Worm (Caenorhabditis elegans) whole organism, young adult: ENCODE measurements around the gene tbg-1.

Experiments
- B0336.3 ChIP-seq: fragments of 200-800 bp; sonication (Bioruptor generic); IDR thresholded peaks from 2 replicates; pipeline ENCODE4 v1.3.6; 2022; ENCODE audit warnings: missing genetic modification characterization, missing compliant biosample characterization
- C06A6.2 ChIP-seq: fragments of 200-800 bp; sonication (Bioruptor generic); conservative IDR thresholded peaks from 2 replicates; pipeline ENCODE4 v1.3.6; 2022; ENCODE audit warnings: missing genetic modification characterization, missing compliant biosample characterization
- F22D6.2 ChIP-seq: sonication (generic microtip); optimal IDR thresholded peaks from 2 replicates; lab custom pipeline; 2016; ENCODE audit warnings: mild to moderate bottlenecking, missing genetic modification characterization, missing compliant biosample characterization
- F33H1.4 ChIP-seq: fragments of 200-800 bp; sonication (Bioruptor generic); IDR thresholded peaks from 2 replicates; pipeline ENCODE4 v1.3.6; 2022; ENCODE audit warnings: missing genetic modification reagents, missing genetic modification characterization, missing compliant biosample characterization
- F37B4.10 ChIP-seq: fragments of 200-800 bp; sonication (Bioruptor generic); IDR thresholded peaks from 2 replicates; pipeline ENCODE4 v1.3.6; 2022; ENCODE audit warnings: missing genetic modification characterization, missing compliant biosample characterization
- F55B11.4 ChIP-seq: sonication (generic microtip); optimal IDR thresholded peaks from 2 replicates; lab custom pipeline; 2016; ENCODE audit warnings: missing compliant biosample characterization, missing genetic modification characterization, borderline replicate concordance; ENCODE audit not compliant: insufficient read depth
- F57A8.1 ChIP-seq: fragments of 200-800 bp; sonication (Bioruptor generic); optimal IDR thresholded peaks from 2 replicates; lab custom pipeline; 2018; ENCODE audit warnings: mild to moderate bottlenecking, missing genetic modification characterization, moderate library complexity, missing compliant biosample characterization
- F57C9.4 ChIP-seq: sonication (generic microtip); optimal IDR thresholded peaks from 2 replicates; lab custom pipeline; 2017; ENCODE audit warnings: mild to moderate bottlenecking, missing genetic modification characterization, missing compliant biosample characterization
- K12H6.12 ChIP-seq: fragments of 200-800 bp; sonication (Bioruptor generic); optimal IDR thresholded peaks from 2 replicates; lab custom pipeline; 2018; ENCODE audit warnings: mild to moderate bottlenecking, missing genetic modification characterization, missing compliant biosample characterization
- Y53F4B.3 ChIP-seq: fragments of 200-800 bp; sonication (Bioruptor generic); IDR thresholded peaks from 2 replicates; pipeline ENCODE4 v1.3.6; 2022; ENCODE audit warnings: missing genetic modification reagents, missing genetic modification characterization, missing compliant biosample characterization
- Y53G8AR.9 ChIP-seq: fragments of 200-800 bp; sonication (Bioruptor generic); conservative IDR thresholded peaks from 2 replicates; pipeline ENCODE4 v1.3.6; 2022; ENCODE audit warnings: missing genetic modification reagents, missing genetic modification characterization, missing compliant biosample characterization
- aptf-2 ChIP-seq: fragments of 200-800 bp; sonication (Bioruptor generic); conservative IDR thresholded peaks from 2 replicates; pipeline ENCODE4 v1.3.6; 2022; ENCODE audit warnings: missing genetic modification reagents, missing genetic modification characterization, missing compliant biosample characterization
- attf-5 ChIP-seq: fragments of 200-800 bp; sonication (Bioruptor generic); optimal IDR thresholded peaks from 2 replicates; lab custom pipeline; 2018; ENCODE audit warnings: mild to moderate bottlenecking, missing genetic modification characterization, missing compliant biosample characterization
- attf-6 ChIP-seq: fragments of 200-800 bp; sonication (Bioruptor generic); IDR thresholded peaks from 2 replicates; pipeline ENCODE4 v1.3.6; 2022; ENCODE audit warnings: missing genetic modification reagents, missing genetic modification characterization, missing compliant biosample characterization
- ccch-3 ChIP-seq: fragments of 200-800 bp; sonication (Bioruptor generic); optimal IDR thresholded peaks from 2 replicates; lab custom pipeline; 2018; ENCODE audit warnings: mild to moderate bottlenecking, missing genetic modification characterization, missing compliant biosample characterization
- cebp-2 ChIP-seq: fragments of 200-800 bp; sonication (Bioruptor generic); IDR thresholded peaks from 2 replicates; pipeline ENCODE4 v1.3.6; 2022; ENCODE audit warnings: missing genetic modification characterization, missing compliant biosample characterization
- ceh-79 ChIP-seq: sonication (generic microtip); optimal IDR thresholded peaks from 2 replicates; lab custom pipeline; 2017; ENCODE audit warnings: mild to moderate bottlenecking, missing genetic modification characterization, missing compliant biosample characterization
- dox-1 ChIP-seq: fragments of 200-800 bp; sonication (Bioruptor generic); IDR thresholded peaks from 2 replicates; pipeline ENCODE4 v1.3.6; 2022; ENCODE audit warnings: missing genetic modification reagents, missing genetic modification characterization, missing compliant biosample characterization
- dpff-1 ChIP-seq: sonication (generic microtip); optimal IDR thresholded peaks from 2 replicates; lab custom pipeline; 2017; ENCODE audit warnings: mild to moderate bottlenecking, missing genetic modification characterization, missing compliant biosample characterization
- dpl-1 ChIP-seq: fragments of 150-350 bp; optimal IDR thresholded peaks from 2 replicates; lab custom pipeline; 2014; ENCODE audit warnings: missing biosample characterization, missing genetic modification reagents, missing genetic modification characterization
- efl-1 ChIP-seq: fragments of 150-350 bp; optimal IDR thresholded peaks from 2 replicates; lab custom pipeline; 2014; ENCODE audit warnings: missing biosample characterization, missing genetic modification reagents, missing genetic modification characterization
- egl-18 ChIP-seq: fragments of 200-800 bp; sonication (Bioruptor generic); IDR thresholded peaks from 2 replicates; pipeline ENCODE4 v1.3.6; 2022; ENCODE audit warnings: missing genetic modification reagents, missing genetic modification characterization, missing compliant biosample characterization
- egl-44 ChIP-seq: fragments of 200-800 bp; sonication (Bioruptor generic); IDR thresholded peaks from 2 replicates; pipeline ENCODE4 v1.3.6; 2022; ENCODE audit warnings: missing genetic modification reagents, missing genetic modification characterization, missing compliant biosample characterization
- ekl-4 ChIP-seq: fragments of 200-800 bp; sonication (Bioruptor generic); IDR thresholded peaks from 2 replicates; pipeline ENCODE4 v1.3.6; 2022; ENCODE audit warnings: missing genetic modification reagents, missing genetic modification characterization, missing compliant biosample characterization
- fkh-3 ChIP-seq: sonication (generic microtip); optimal IDR thresholded peaks from 2 replicates; lab custom pipeline; 2016; ENCODE audit warnings: mild to moderate bottlenecking, missing genetic modification characterization, missing compliant biosample characterization
- gei-17 ChIP-seq: fragments of 200-800 bp; sonication (Bioruptor generic); optimal IDR thresholded peaks from 2 replicates; lab custom pipeline; 2018; ENCODE audit warnings: mild to moderate bottlenecking, missing genetic modification characterization, missing compliant biosample characterization
- him-1 ChIP-seq: sonication (generic microtip); optimal IDR thresholded peaks from 2 replicates; lab custom pipeline; 2016; ENCODE audit warnings: missing genotype, missing genetic modification reagents, missing genetic modification characterization, missing compliant biosample characterization
- hlh-12 ChIP-seq: sonication (generic microtip); optimal IDR thresholded peaks from 2 replicates; lab custom pipeline; 2016; ENCODE audit warnings: missing genetic modification characterization, missing compliant biosample characterization
- hmg-20 ChIP-seq: fragments of 200-800 bp; sonication (Bioruptor generic); IDR thresholded peaks from 2 replicates; pipeline ENCODE4 v1.3.6; 2022; ENCODE audit warnings: missing genetic modification reagents, missing genetic modification characterization, missing compliant biosample characterization
- lin-26 ChIP-seq: fragments of 200-800 bp; sonication (Bioruptor generic); IDR thresholded peaks from 2 replicates; pipeline ENCODE4 v1.3.6; 2022; ENCODE audit warnings: missing genetic modification reagents, missing genetic modification characterization, missing compliant biosample characterization
- lin-40 ChIP-seq: sonication (generic microtip); optimal IDR thresholded peaks from 2 replicates; lab custom pipeline; 2016; ENCODE audit warnings: missing genetic modification characterization, mild to moderate bottlenecking, missing compliant biosample characterization, missing genotype, missing genetic modification reagents
- lsl-1 ChIP-seq: fragments of 200-800 bp; sonication (Bioruptor generic); optimal IDR thresholded peaks from 2 replicates; lab custom pipeline; 2018; ENCODE audit warnings: mild to moderate bottlenecking, missing genetic modification characterization, moderate library complexity, missing compliant biosample characterization
- lsy-27 ChIP-seq: sonication (generic microtip); optimal IDR thresholded peaks from 2 replicates; lab custom pipeline; 2017; ENCODE audit warnings: missing genetic modification characterization, mild to moderate bottlenecking, missing compliant biosample characterization, antibody characterized with exemption, missing genotype, borderline replicate concordance; ENCODE audit not compliant: insufficient read depth
- madf-6 ChIP-seq: fragments of 200-800 bp; sonication (Bioruptor generic); IDR thresholded peaks from 2 replicates; pipeline ENCODE4 v1.3.6; 2022; ENCODE audit warnings: missing genetic modification reagents, missing genetic modification characterization, missing compliant biosample characterization
- mes-4 ChIP-seq: sonication (generic microtip); optimal IDR thresholded peaks from 2 replicates; lab custom pipeline; 2016; ENCODE audit warnings: missing genotype, missing genetic modification characterization, missing compliant biosample characterization
- mxl-1 ChIP-seq: sonication (generic microtip); optimal IDR thresholded peaks from 2 replicates; lab custom pipeline; 2016; ENCODE audit warnings: missing genetic modification characterization, missing compliant biosample characterization
- nhr-120 ChIP-seq: fragments of 200-800 bp; sonication (Bioruptor generic); IDR thresholded peaks from 2 replicates; pipeline ENCODE4 v1.3.6; 2022; ENCODE audit warnings: missing genetic modification characterization, missing compliant biosample characterization
- nhr-179 ChIP-seq: sonication (generic microtip); optimal IDR thresholded peaks from 2 replicates; lab custom pipeline; 2016; ENCODE audit warnings: mild to moderate bottlenecking, missing genetic modification characterization, missing compliant biosample characterization
- rcor-1 ChIP-seq: fragments of 200-800 bp; sonication (Bioruptor generic); IDR thresholded peaks from 2 replicates; pipeline ENCODE4 v1.3.6; 2022; ENCODE audit warnings: missing genetic modification reagents, missing genetic modification characterization, missing compliant biosample characterization
- sdz-38 ChIP-seq: sonication (generic microtip); optimal IDR thresholded peaks from 2 replicates; lab custom pipeline; 2016; ENCODE audit warnings: missing genotype, missing genetic modification characterization, missing compliant biosample characterization
- sea-2 ChIP-seq: fragments of 200-800 bp; sonication (Bioruptor generic); IDR thresholded peaks from 2 replicates; pipeline ENCODE4 v1.3.6; 2022; ENCODE audit warnings: missing genetic modification characterization, missing compliant biosample characterization
- snpc-3.4 ChIP-seq: sonication (generic microtip); optimal IDR thresholded peaks from 2 replicates; lab custom pipeline; 2017; ENCODE audit warnings: missing genetic modification characterization, mild to moderate bottlenecking, missing compliant biosample characterization, antibody characterized with exemption, moderate library complexity, missing genotype, missing genetic modification reagents
- somi-1 ChIP-seq: fragments of 200-800 bp; sonication (Bioruptor generic); optimal IDR thresholded peaks from 2 replicates; lab custom pipeline; 2018; ENCODE audit warnings: mild to moderate bottlenecking, missing genetic modification characterization, missing compliant biosample characterization
- tbp1 ChIP-seq: fragments of 200-800 bp; sonication (Bioruptor generic); optimal IDR thresholded peaks from 2 replicates; lab custom pipeline; 2018; ENCODE audit warnings: mild to moderate bottlenecking, missing genetic modification characterization, missing compliant biosample characterization
- unc-130 ChIP-seq: sonication (generic microtip); optimal IDR thresholded peaks from 2 replicates; lab custom pipeline; 2016; ENCODE audit warnings: missing genetic modification reagents, missing genetic modification characterization, missing compliant biosample characterization
- unc-62 ChIP-seq: fragments of 150-350 bp; optimal IDR thresholded peaks from 2 replicates; lab custom pipeline; 2014; ENCODE audit warnings: missing biosample characterization, missing genetic modification reagents, missing genetic modification characterization
- zim-3 ChIP-seq: sonication (generic microtip); optimal IDR thresholded peaks from 2 replicates; lab custom pipeline; 2017; ENCODE audit warnings: mild to moderate bottlenecking, missing genetic modification characterization, moderate library complexity, missing compliant biosample characterization
- ztf-22 ChIP-seq: fragments of 200-800 bp; sonication (Bioruptor generic); optimal IDR thresholded peaks from 2 replicates; lab custom pipeline; 2018; ENCODE audit warnings: mild to moderate bottlenecking, missing genetic modification characterization, moderate library complexity, missing compliant biosample characterization
- ztf-28 ChIP-seq: fragments of 200-800 bp; sonication (Bioruptor generic); IDR thresholded peaks from 2 replicates; pipeline ENCODE4 v1.3.6; 2022; ENCODE audit warnings: missing genetic modification reagents, missing genetic modification characterization, missing compliant biosample characterization
- ztf-6 ChIP-seq: fragments of 200-800 bp; sonication (Bioruptor generic); IDR thresholded peaks from 2 replicates; pipeline ENCODE4 v1.3.6; 2022; ENCODE audit warnings: missing genetic modification reagents, missing genetic modification characterization, missing compliant biosample characterization

tbg-1 gene

ce11 chrIII:9616933-9617332 is 12.0 kb downstream of the tbg-1 start:
- TF ChIP-seq unc-62 (no peak), madf-6 (GFP tag; lab: Robert Waterston, UW) (peak; percentile 100), dox-1 (GFP tag; lab: Robert Waterston, UW) (peak; percentile 98), tbp1 (peak; percentile 75), F33H1.4 (GFP tag; lab: Robert Waterston, UW) (peak; percentile 97), ekl-4 (GFP tag; lab: Robert Waterston, UW) (peak; percentile 97), F22D6.2 (tag; lab: Kevin White, UChicago) (no peak), ztf-28 (GFP tag; lab: Robert Waterston, UW) (peak; percentile 94), snpc-3.4 (tag; lab: Kevin White, UChicago) (peak; percentile 97), F37B4.10 (GFP tag; lab: Robert Waterston, UW) (peak; percentile 91; the same call in 1 of the 2 replicates), mes-4 (tag; lab: Kevin White, UChicago) (peak; percentile 57), Y53F4B.3 (GFP tag; lab: Robert Waterston, UW) (peak; percentile 73), efl-1 (GFP tag; lab: Kevin White, UChicago) (peak; percentile 99), somi-1 (no peak), ztf-22 (GFP tag; lab: Kevin White, UChicago) (no peak), hlh-12 (tag; lab: Kevin White, UChicago) (no peak), Y53G8AR.9 (GFP tag; lab: Robert Waterston, UW) (peak; percentile 98), attf-6 (GFP tag; lab: Robert Waterston, UW) (peak; percentile 91), unc-130 (GFP tag; lab: Kevin White, UChicago) (peak; percentile 95), dpff-1 (tag; lab: Kevin White, UChicago) (no peak), egl-44 (GFP tag; lab: Robert Waterston, UW) (no peak), F57A8.1 (no peak), ceh-79 (tag; lab: Kevin White, UChicago) (no peak), ccch-3 (GFP tag; lab: Kevin White, UChicago) (no peak), nhr-120 (GFP tag; lab: Robert Waterston, UW) (no peak), C06A6.2 (GFP tag; lab: Robert Waterston, UW) (no peak), lsl-1 (peak; percentile 96), dpl-1 (GFP tag; lab: Kevin White, UChicago) (peak; percentile 99), ztf-6 (GFP tag; lab: Robert Waterston, UW) (0 out of 2 replicates have a peak, but pooled peaks have one; percentile 7), him-1 (peak; percentile 87), aptf-2 (GFP tag; lab: Robert Waterston, UW) (peak; percentile 68; the same call in 1 of the 2 replicates), lin-40 (tag; lab: Kevin White, UChicago) (no peak), nhr-179 (no peak), gei-17 (no peak), mxl-1 (tag; lab: Kevin White, UChicago) (no peak), cebp-2 (GFP tag; lab: Robert Waterston, UW) (no peak), fkh-3 (no peak), K12H6.12 (tag; lab: Kevin White, UChicago) (no peak), lsy-27 (peak; percentile 40), F55B11.4 (tag; lab: Kevin White, UChicago) (no peak), F57C9.4 (no peak), sea-2 (no peak), hmg-20 (GFP tag; lab: Robert Waterston, UW) (peak; percentile 86), sdz-38 (tag; lab: Kevin White, UChicago) (no peak), rcor-1 (peak; percentile 97), lin-26 (GFP tag; lab: Robert Waterston, UW) (peak; percentile 87), egl-18 (GFP tag; lab: Robert Waterston, UW) (0 out of 2 replicates have a peak, but pooled peaks have one; percentile 49), B0336.3 (GFP tag; lab: Robert Waterston, UW) (peak; percentile 97), zim-3 (tag; lab: Kevin White, UChicago) (no peak), attf-5 (GFP tag; lab: Kevin White, UChicago) (no peak)
